Worm (Caenorhabditis elegans) whole organism, early embryonic: ENCODE results near the gene C56C10.7.

Experiments used
- B0310.2 ChIP-seq: sonication (generic microtip); optimal IDR thresholded peaks from 2 replicates; lab custom pipeline; 2016; ENCODE audit warnings: mild to moderate bottlenecking, missing genetic modification characterization, missing compliant biosample characterization
- F13C5.2 ChIP-seq: sonication (generic microtip); optimal IDR thresholded peaks from 2 replicates; lab custom pipeline; 2017; ENCODE audit warnings: mild to moderate bottlenecking, missing genetic modification characterization, inconsistent platforms, missing compliant biosample characterization
- aly-1 ChIP-seq: sonication (generic microtip); optimal IDR thresholded peaks from 2 replicates; lab custom pipeline; 2016; ENCODE audit warnings: missing genetic modification characterization, missing compliant biosample characterization
- ama-1 ChIP-seq: fragments of 150-350 bp; optimal IDR thresholded peaks from 2 replicates; lab custom pipeline; 2014
- ceh-13 ChIP-seq: fragments of 200-800 bp; sonication (Bioruptor generic); optimal IDR thresholded peaks from 2 replicates; lab custom pipeline; 2018; ENCODE audit warnings: mild to moderate bottlenecking, missing genetic modification characterization, missing compliant biosample characterization
- ceh-36 ChIP-seq: sonication (generic microtip); optimal IDR thresholded peaks from 2 replicates; lab custom pipeline; 2016; ENCODE audit warnings: missing genetic modification characterization, inconsistent platforms, missing compliant biosample characterization
- ets-7 ChIP-seq: sonication (generic microtip); optimal IDR thresholded peaks from 2 replicates; lab custom pipeline; 2016; ENCODE audit warnings: missing genotype, missing genetic modification characterization, missing compliant biosample characterization
- flt-1 ChIP-seq: fragments of 200-800 bp; sonication (Bioruptor generic); IDR thresholded peaks from 2 replicates; pipeline ENCODE4 v1.3.6; 2022; ENCODE audit warnings: missing genetic modification characterization, missing compliant biosample characterization
- hmbx-1 ChIP-seq: sonication (generic microtip); optimal IDR thresholded peaks from 2 replicates; lab custom pipeline; 2016; ENCODE audit warnings: mild to moderate bottlenecking, missing genetic modification characterization, missing compliant biosample characterization
- hmg-4 ChIP-seq: fragments of 200-800 bp; sonication (Bioruptor generic); optimal IDR thresholded peaks from 2 replicates; lab custom pipeline; 2018; ENCODE audit warnings: mild to moderate bottlenecking, missing genetic modification characterization, missing compliant biosample characterization
- hnd-1 ChIP-seq: sonication (generic microtip); optimal IDR thresholded peaks from 2 replicates; lab custom pipeline; 2016; ENCODE audit warnings: missing genetic modification characterization, missing compliant biosample characterization
- pes-1 ChIP-seq: fragments of 200-800 bp; sonication (Bioruptor generic); IDR thresholded peaks from 2 replicates; pipeline ENCODE4 v1.3.6; 2022; ENCODE audit warnings: missing genetic modification reagents, missing genetic modification characterization, missing compliant biosample characterization
- scrt-1 ChIP-seq: fragments of 200-800 bp; sonication (Bioruptor generic); IDR thresholded peaks from 2 replicates; pipeline ENCODE4 v1.3.6; 2022; ENCODE audit warnings: missing genetic modification characterization, missing compliant biosample characterization
- sea-1 ChIP-seq: fragments of 200-800 bp; sonication (Bioruptor generic); conservative IDR thresholded peaks from 2 replicates; pipeline ENCODE4 v1.3.6; 2022; ENCODE audit warnings: missing genetic modification characterization, missing compliant biosample characterization
- tbx-11 ChIP-seq: fragments of 200-800 bp; sonication (Bioruptor generic); IDR thresholded peaks from 2 replicates; pipeline ENCODE4 v1.3.6; 2022; ENCODE audit warnings: missing genetic modification characterization, missing compliant biosample characterization
- tbx-37 ChIP-seq: fragments of 200-800 bp; sonication (Bioruptor generic); conservative IDR thresholded peaks from 2 replicates; pipeline ENCODE4 v1.3.6; 2022; ENCODE audit warnings: missing genetic modification reagents, missing genetic modification characterization, missing compliant biosample characterization
- tra-4 ChIP-seq: sonication (generic microtip); optimal IDR thresholded peaks from 2 replicates; lab custom pipeline; 2017; ENCODE audit warnings: missing genetic modification characterization, missing compliant biosample characterization

The C56C10.7 gene

ce11 chrII:6560291-6560690, 27.1 kb downstream of the C56C10.7 start:
- TF ChIP-seq ceh-13 (GFP tag; lab: Kevin White, UChicago), result no peak
- no peak for TF ChIP-seq ama-1 (lab: Kevin White, UChicago)
- TF ChIP-seq B0310.2 (tag; lab: Kevin White, UChicago), result no peak
- TF ChIP-seq pes-1 (GFP tag; lab: Robert Waterston, UW), result no peak
- no peak for TF ChIP-seq F13C5.2 (tag; lab: Kevin White, UChicago)
- no peak for TF ChIP-seq hmg-4 (GFP tag; lab: Kevin White, UChicago)
- no peak for TF ChIP-seq tbx-37 (GFP tag; lab: Robert Waterston, UW)
- no peak for TF ChIP-seq hnd-1 (tag; lab: Kevin White, UChicago)
- no peak for TF ChIP-seq aly-1 (tag; lab: Kevin White, UChicago)
- TF ChIP-seq ets-7 (tag; lab: Kevin White, UChicago), result no peak
- no peak for TF ChIP-seq scrt-1 (GFP tag; lab: Robert Waterston, UW)
- TF ChIP-seq hmbx-1, result no peak
- TF ChIP-seq tbx-11 (GFP tag; lab: Robert Waterston, UW), result no peak
- no peak for TF ChIP-seq flt-1 (GFP tag; lab: Robert Waterston, UW)
- no peak for TF ChIP-seq ceh-36 (tag; lab: Kevin White, UChicago)
- TF ChIP-seq sea-1 (GFP tag; lab: Robert Waterston, UW), result no peak
- TF ChIP-seq tra-4 (tag; lab: Kevin White, UChicago), result no peak

DNA sequence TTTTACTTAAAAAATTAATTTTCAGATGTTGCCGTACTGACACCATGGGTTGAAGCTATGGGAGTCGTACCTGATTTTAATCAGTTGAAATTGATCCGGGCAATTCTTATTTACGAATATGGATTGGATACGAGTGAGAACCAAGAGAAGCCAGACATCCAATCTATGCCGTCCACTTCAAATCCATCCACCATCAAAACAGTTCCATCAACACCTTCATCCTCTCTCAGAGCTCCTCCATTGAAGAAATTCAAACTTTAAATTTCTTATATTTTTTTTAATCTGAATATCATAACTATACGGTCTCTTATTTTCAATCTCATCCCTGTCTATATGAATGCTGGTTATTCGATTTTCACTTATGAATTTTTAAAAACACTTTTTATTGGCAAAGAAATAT, 28.5 kb downstream of the C56C10.7 start:
- TF ChIP-seq F13C5.2 (tag; lab: Kevin White, UChicago), result no peak
- TF ChIP-seq flt-1 (GFP tag; lab: Robert Waterston, UW), result no peak
- TF ChIP-seq tbx-37 (GFP tag; lab: Robert Waterston, UW), result no peak
- TF ChIP-seq tra-4 (tag; lab: Kevin White, UChicago), result no peak
- no peak for TF ChIP-seq ceh-13 (GFP tag; lab: Kevin White, UChicago)
- TF ChIP-seq hmbx-1, result no peak
- TF ChIP-seq scrt-1 (GFP tag; lab: Robert Waterston, UW), result no peak
- no peak for TF ChIP-seq hmg-4 (GFP tag; lab: Kevin White, UChicago)
- TF ChIP-seq pes-1 (GFP tag; lab: Robert Waterston, UW), result no peak

ce11 chrII:6554677-6555076, 32.7 kb downstream of the C56C10.7 start, which contains the start of gene wrn-1:
wrn-1 (plus strand) TSS chrII:6554977.
- TF ChIP-seq hnd-1 (tag; lab: Kevin White, UChicago), result no peak
- no peak for TF ChIP-seq scrt-1 (GFP tag; lab: Robert Waterston, UW)
- TF ChIP-seq sea-1 (GFP tag; lab: Robert Waterston, UW), result no peak

- no peak for TF ChIP-seq F13C5.2 (tag; lab: Kevin White, UChicago)
Measured at ce11 chrII:6544842-6545410, 42.4 kb downstream of the C56C10.7 start, which contains the start of gene lron-15. lron-15 (minus strand) TSS chrII:6544892.

- TF ChIP-seq B0310.2 (tag; lab: Kevin White, UChicago), result no peak
- peak; percentile 5 for TF ChIP-seq F13C5.2 (tag; lab: Kevin White, UChicago)
Measured at ce11 chrII:6535957-6536424, 51.4 kb downstream of the C56C10.7 start, which contains the start of gene utp-20. utp-20 (plus strand) TSS chrII:6536374.
